Fruit fly (Drosophila melanogaster): Measurements from ENCODE around the gene Rala.

Rala gene

dm6 chrX:3743891-3744491, 24.6 kb upstream of the Rala start (continued):
- peak; percentile 30 for TF ChIP-seq CG10274 (GFP tag; optimal IDR thresholded peaks at IDR 0.05)
- peak; percentile 54; the same call in 2 of the 3 replicates for TF ChIP-seq B-H1 (GFP tag; IDR thresholded peaks at IDR 0.05)
- TF ChIP-seq fru (optimal IDR thresholded peaks at IDR 0.05) = no peak
- TF ChIP-seq Dad (GFP tag; optimal IDR thresholded peaks at IDR 0.05) = no peak
- no peak for TF ChIP-seq pros (GFP tag; optimal IDR thresholded peaks at IDR 0.05)
- peak; percentile 44; the same call in 1 of the 3 replicates for TF ChIP-seq so (GFP tag; IDR thresholded peaks at IDR 0.05)
- TF ChIP-seq chinmo (GFP tag; IDR thresholded peaks at IDR 0.05; ENCODE audit: partially characterized antibody) = peak; percentile 63
- TF ChIP-seq unpg (GFP tag; optimal IDR thresholded peaks at IDR 0.05) = peak; percentile 76
- peak; percentile 39 for TF ChIP-seq CG15514 (GFP tag; optimal IDR thresholded peaks at IDR 0.05)
- TF ChIP-seq Bgb (GFP tag; IDR thresholded peaks at IDR 0.05; ENCODE audit: partially characterized antibody) = peak; percentile 39; the same call in 1 of the 2 replicates
- TF ChIP-seq shn (GFP tag; optimal IDR thresholded peaks at IDR 0.05) = no peak
- no peak for TF ChIP-seq pzg (GFP tag; optimal IDR thresholded peaks at IDR 0.05)
- peak; percentile 50; the same call in 1 of the 3 replicates for TF ChIP-seq CG14050 (GFP tag; IDR thresholded peaks at IDR 0.05)
- peak; percentile 70 for TF ChIP-seq Xrp1 (GFP tag; IDR thresholded peaks at IDR 0.05)
- peak; percentile 63 for TF ChIP-seq CG18764 (GFP tag; optimal IDR thresholded peaks at IDR 0.05)
- peak; percentile 88 for TF ChIP-seq CG10147 (GFP tag; optimal IDR thresholded peaks at IDR 0.05)
- peak; percentile 92 for TF ChIP-seq CG12104 (GFP tag; optimal IDR thresholded peaks at IDR 0.05)
- TF ChIP-seq CG14667 (GFP tag; IDR thresholded peaks at IDR 0.05) = peak; percentile 70
- peak; percentile 64 for TF ChIP-seq sug (tag; optimal IDR thresholded peaks at IDR 0.05)
- TF ChIP-seq phol (tag; optimal IDR thresholded peaks at IDR 0.05) = peak; percentile 90
- TF ChIP-seq seq (GFP tag; IDR thresholded peaks at IDR 0.05) = peak; percentile 65
- TF ChIP-seq ATbp (GFP tag; optimal IDR thresholded peaks at IDR 0.05) = peak; percentile 82
- TF ChIP-seq zen (tag; optimal IDR thresholded peaks at IDR 0.05) = peak; percentile 50
- peak; percentile 90 for TF ChIP-seq CG3281 (GFP tag; optimal IDR thresholded peaks at IDR 0.05)
- TF ChIP-seq CG12769 (tag; optimal IDR thresholded peaks at IDR 0.05) = no peak
- TF ChIP-seq sqz (GFP tag; optimal IDR thresholded peaks at IDR 0.05) = peak; percentile 72
- no peak for TF ChIP-seq CG33213 (GFP tag; optimal IDR thresholded peaks at IDR 0.05)
- TF ChIP-seq CG10209 (GFP tag; optimal IDR thresholded peaks at IDR 0.05) = peak; percentile 89
- TF ChIP-seq bab2 (GFP tag; optimal IDR thresholded peaks at IDR 0.05) = no peak
- no peak for TF ChIP-seq wek (GFP tag; optimal IDR thresholded peaks at IDR 0.05)
- TF ChIP-seq fd96Cb (tag; optimal IDR thresholded peaks at IDR 0.05) = peak; percentile 91
- TF ChIP-seq Scr (GFP tag; IDR thresholded peaks at IDR 0.05; ENCODE audit: partially characterized antibody) = no peak
- TF ChIP-seq kay (GFP tag; optimal IDR thresholded peaks at IDR 0.05) = no peak
- no peak for TF ChIP-seq CG3838 (GFP tag; optimal IDR thresholded peaks at IDR 0.05)
- peak; percentile 1 for TF ChIP-seq CG8290 (GFP tag; optimal IDR thresholded peaks at IDR 0.05)
- TF ChIP-seq CG8290 (tag; optimal IDR thresholded peaks at IDR 0.05) = peak in 1 of 2 experiments; percentile 47
- peak; percentile 56; the same call in 1 of the 2 replicates for TF ChIP-seq ro (GFP tag; IDR thresholded peaks at IDR 0.05)
- TF ChIP-seq NFAT (GFP tag; IDR thresholded peaks at IDR 0.05) = peak; percentile 87
- peak; percentile 91 for TF ChIP-seq Hmr (GFP tag; optimal IDR thresholded peaks at IDR 0.05)
- TF ChIP-seq Antp (GFP tag; optimal IDR thresholded peaks at IDR 0.05) = no peak
- TF ChIP-seq CG34376 (GFP tag; optimal IDR thresholded peaks at IDR 0.05) = no peak
- peak; percentile 31 for TF ChIP-seq CG7928 (GFP tag; optimal IDR thresholded peaks at IDR 0.05)
- no peak for TF ChIP-seq prd (optimal IDR thresholded peaks at IDR 0.05)
- peak; percentile 85 for TF ChIP-seq prd (GFP tag; IDR thresholded peaks at IDR 0.05)
- TF ChIP-seq CG6654 (GFP tag; optimal IDR thresholded peaks at IDR 0.05) = peak; percentile 72
- TF ChIP-seq HLHmδ (GFP tag; optimal IDR thresholded peaks at IDR 0.05) = peak; percentile 40
- no peak for TF ChIP-seq Bteb2 (GFP tag; optimal IDR thresholded peaks at IDR 0.05)
- TF ChIP-seq CG34224 (GFP tag; IDR thresholded peaks at IDR 0.05; ENCODE audit: partially characterized antibody) = no peak
- TF ChIP-seq wor (GFP tag; IDR thresholded peaks at IDR 0.05) = peak; percentile 86
- peak; percentile 33; the same call in 1 of the 2 replicates for TF ChIP-seq Nf-YA (GFP tag; IDR thresholded peaks at IDR 0.05)
